Worm (Caenorhabditis elegans) whole organism, mixed stage, embryonic: Measurements from ENCODE around the gene C36C5.14.

Experiments
- elt-1 ChIP-seq: sonication (generic microtip); optimal IDR thresholded peaks from 2 replicates; lab custom pipeline; 2017; ENCODE audit warnings: missing genetic modification characterization, mild to moderate bottlenecking, missing compliant biosample characterization, antibody characterized with exemption, moderate library complexity, borderline replicate concordance; ENCODE audit not compliant: insufficient read depth
- lsy-2 ChIP-seq: fragments of 150-350 bp; optimal IDR thresholded peaks from 2 replicates; lab custom pipeline; 2014; ENCODE audit warnings: missing biosample characterization, missing genetic modification characterization
- nhr-237 ChIP-seq: fragments of 150-350 bp; optimal IDR thresholded peaks from 2 replicates; lab custom pipeline; 2014; ENCODE audit warnings: missing biosample characterization, missing genetic modification characterization
- sem-2 ChIP-seq: fragments of 200-800 bp; sonication (Bioruptor generic); optimal IDR thresholded peaks from 2 replicates; lab custom pipeline; 2018; ENCODE audit warnings: mild to moderate bottlenecking, missing genetic modification characterization, missing compliant biosample characterization
- snpc-4 ChIP-seq: fragments of 150-350 bp; optimal IDR thresholded peaks from 2 replicates; lab custom pipeline; 2014; ENCODE audit warnings: missing biosample characterization, missing genetic modification characterization
- zip-8 ChIP-seq: fragments of 150-350 bp; optimal IDR thresholded peaks from 2 replicates; lab custom pipeline; 2014; ENCODE audit warnings: missing biosample characterization, missing genetic modification characterization

ce11 chrV:3185855-3186254 is 20.5 kb upstream of the C36C5.14 start:
- no peak for TF ChIP-seq sem-2
- no peak for TF ChIP-seq nhr-237
- TF ChIP-seq elt-1 (tag; lab: Kevin White, UChicago), result no peak
- TF ChIP-seq snpc-4, result no peak
- no peak for TF ChIP-seq zip-8 (tag; lab: Kevin White, UChicago)
- TF ChIP-seq lsy-2 (tag; lab: Kevin White, UChicago), result no peak
